Fruit fly (Drosophila melanogaster) whole organism, embryonic: ENCODE results near the gene Ilp6.

Experiments
- Awh ChIP-seq: fragments of 200-800 bp; sonication (Bioruptor generic); IDR thresholded peaks from 2 replicates; pipeline ENCODE4, ENCODE4 v1.3.6; 2022; ENCODE audit warnings: missing biosample characterization, missing genetic modification characterization
- Bdp1 ChIP-seq: fragments of 200-800 bp; sonication (Bioruptor generic); optimal IDR thresholded peaks from 3 replicates; lab custom pipeline; 2016; ENCODE audit warnings: missing biosample characterization, missing genetic modification characterization
- Bteb2 ChIP-seq: fragments of 200-800 bp; sonication (Bioruptor generic); optimal IDR thresholded peaks from 2 replicates; lab custom pipeline; 2016; ENCODE audit warnings: missing biosample characterization, missing genetic modification characterization
- CG11560 ChIP-seq: fragments of 200-800 bp; sonication (Bioruptor generic); IDR thresholded peaks from 3 replicates; pipeline ENCODE4 v1.3.6; 2022; ENCODE audit warnings: missing biosample characterization, missing genetic modification characterization
- CG12299 ChIP-seq: fragments of 200-800 bp; sonication (Bioruptor generic); optimal IDR thresholded peaks from 2 replicates; lab custom pipeline; 2018; ENCODE audit warnings: missing biosample characterization, mild to moderate bottlenecking, missing genetic modification characterization
- CG15514 ChIP-seq: fragments of 200-800 bp; sonication (Bioruptor generic); optimal IDR thresholded peaks from 3 replicates; lab custom pipeline; 2017; ENCODE audit warnings: missing biosample characterization, missing genetic modification characterization, mild to moderate bottlenecking, moderate library complexity, missing genetic modification reagents
- CG1603 ChIP-seq: fragments of 200-800 bp; sonication (Bioruptor generic); optimal IDR thresholded peaks from 2 replicates; lab custom pipeline; 2019; ENCODE audit warnings: missing biosample characterization, mild to moderate bottlenecking, missing genetic modification characterization, moderate library complexity
- CG17328 ChIP-seq: fragments of 200-800 bp; sonication (Bioruptor generic); IDR thresholded peaks from 2 replicates; pipeline ENCODE4 v1.3.6; 2022; ENCODE audit warnings: missing biosample characterization, missing genetic modification characterization
- CG17361 ChIP-seq: fragments of 200-800 bp; sonication (Bioruptor generic); IDR thresholded peaks from 3 replicates; pipeline ENCODE4 v1.3.6; 2022; ENCODE audit warnings: missing biosample characterization, missing genetic modification characterization
- CG17385 ChIP-seq: fragments of 200-800 bp; sonication (Bioruptor generic); optimal IDR thresholded peaks from 3 replicates; lab custom pipeline; 2018; ENCODE audit warnings: missing biosample characterization, mild to moderate bottlenecking, missing genetic modification characterization
- CG17829 ChIP-seq: fragments of 200-800 bp; optimal IDR thresholded peaks from 2 replicates; lab custom pipeline; 2019; ENCODE audit warnings: missing biosample characterization, mild to moderate bottlenecking, missing genetic modification characterization, moderate library complexity
- CG1832 ChIP-seq: fragments of 200-800 bp; sonication (Bioruptor generic); optimal IDR thresholded peaks from 2 replicates; lab custom pipeline; 2017; ENCODE audit warnings: missing biosample characterization, mild to moderate bottlenecking, missing genetic modification characterization, inconsistent platforms
- CG18764 ChIP-seq: fragments of 200-800 bp; sonication (Bioruptor generic); optimal IDR thresholded peaks from 3 replicates; lab custom pipeline; 2016; ENCODE audit warnings: missing biosample characterization, missing genetic modification characterization
- CG2116 ChIP-seq: fragments of 200-800 bp; sonication (Bioruptor generic); optimal IDR thresholded peaks from 3 replicates; lab custom pipeline; 2018; ENCODE audit warnings: missing biosample characterization, mild to moderate bottlenecking, missing genetic modification characterization
- CG30431 ChIP-seq: fragments of 200-800 bp; sonication (Bioruptor generic); optimal IDR thresholded peaks from 2 replicates; lab custom pipeline; 2017; ENCODE audit warnings: missing biosample characterization, missing genetic modification characterization
- CG42726 ChIP-seq: fragments of 200-800 bp; sonication (Bioruptor generic); IDR thresholded peaks from 2 replicates; pipeline ENCODE4 v1.3.6; 2022; ENCODE audit warnings: missing biosample characterization, missing genetic modification characterization; ENCODE audit not compliant: partially characterized antibody
- CG4404 ChIP-seq: fragments of 200-800 bp; sonication (Bioruptor generic); IDR thresholded peaks from 2 replicates; pipeline ENCODE4 v1.3.6; 2022; ENCODE audit warnings: missing biosample characterization, missing genetic modification characterization
- CG4424 ChIP-seq: fragments of 200-800 bp; sonication (Bioruptor generic); optimal IDR thresholded peaks from 3 replicates; lab custom pipeline; 2016; ENCODE audit warnings: missing biosample characterization, missing genetic modification characterization
- CG7928 ChIP-seq: fragments of 200-800 bp; sonication (Bioruptor generic); optimal IDR thresholded peaks from 2 replicates; lab custom pipeline; 2017; ENCODE audit warnings: missing biosample characterization, mild to moderate bottlenecking, missing genetic modification characterization
- CG8359 ChIP-seq: fragments of 200-800 bp; sonication (Bioruptor generic); optimal IDR thresholded peaks from 2 replicates; lab custom pipeline; 2017; ENCODE audit warnings: missing biosample characterization, mild to moderate bottlenecking, missing genetic modification characterization, borderline replicate concordance
- CG9932 ChIP-seq: fragments of 200-800 bp; sonication (Bioruptor generic); IDR thresholded peaks from 2 replicates; pipeline ENCODE4 v1.3.6; 2022; ENCODE audit warnings: missing biosample characterization, missing genetic modification characterization
- CoRest ChIP-seq: fragments of 200-800 bp; sonication (Bioruptor generic); optimal IDR thresholded peaks from 3 replicates; lab custom pipeline; 2018; ENCODE audit warnings: missing biosample characterization, mild to moderate bottlenecking, missing genetic modification characterization, moderate library complexity
- Dbx ChIP-seq: fragments of 200-800 bp; sonication (Bioruptor generic); IDR thresholded peaks from 3 replicates; pipeline ENCODE4 v1.3.6; 2022; ENCODE audit warnings: missing biosample characterization, missing genetic modification characterization
- Gsc ChIP-seq: fragments of 200-800 bp; sonication (Bioruptor generic); IDR thresholded peaks from 2 replicates; pipeline ENCODE4 v1.3.6; 2022; ENCODE audit warnings: missing biosample characterization, missing genetic modification characterization
- HLH4C ChIP-seq: fragments of 200-800 bp; sonication (Bioruptor generic); IDR thresholded peaks from 3 replicates; pipeline ENCODE4 v1.3.6; 2022; ENCODE audit warnings: missing biosample characterization, missing genetic modification characterization; ENCODE audit not compliant: partially characterized antibody
- Kr ChIP-seq: fragments of 200-800 bp; sonication (Bioruptor generic); optimal IDR thresholded peaks from 2 replicates; lab custom pipeline; 2017; ENCODE audit warnings: missing biosample characterization, mild to moderate bottlenecking, missing genetic modification characterization
- Med ChIP-seq: fragments of 200-800 bp; sonication (Bioruptor generic); peaks from one replicate; lab custom pipeline; 2016; ENCODE audit warnings: missing biosample characterization, missing genetic modification characterization, mild to moderate bottlenecking, inconsistent platforms, moderate library complexity
- Tbp ChIP-seq: fragments of >200 bp; optimal IDR thresholded peaks from 2 replicates; lab custom pipeline; 2018; ENCODE audit warnings: missing biosample characterization, missing genetic modification characterization
- Xbp1 ChIP-seq: fragments of 200-800 bp; sonication (Bioruptor generic); optimal IDR thresholded peaks from 3 replicates; lab custom pipeline; 2016; ENCODE audit warnings: missing biosample characterization, mild to moderate bottlenecking, missing genetic modification characterization
- ab ChIP-seq: fragments of 200-800 bp; sonication (Bioruptor generic); optimal IDR thresholded peaks from 2 replicates; lab custom pipeline; 2016; ENCODE audit warnings: missing biosample characterization, missing genetic modification characterization
- bab2 ChIP-seq: fragments of 200-800 bp; sonication (Bioruptor generic); optimal IDR thresholded peaks from 2 replicates; lab custom pipeline; 2016; ENCODE audit warnings: missing biosample characterization, missing genetic modification characterization
- bowl ChIP-seq: fragments of 200-800 bp; sonication (Bioruptor generic); IDR thresholded peaks from 2 replicates; pipeline ENCODE4 v1.3.6; 2022; ENCODE audit warnings: missing biosample characterization, missing genetic modification characterization
- cas ChIP-seq: fragments of 200-800 bp; sonication (Bioruptor generic); IDR thresholded peaks from 2 replicates; pipeline ENCODE4 v1.3.6; 2022; ENCODE audit warnings: missing biosample characterization, missing genetic modification characterization
- chif ChIP-seq, 2 experiments: fragments of 200-800 bp; sonication (Bioruptor generic); optimal IDR thresholded peaks; 3 replicates each; lab custom pipeline; 2016; ENCODE audit warnings: missing biosample characterization in 2 of 2, missing genetic modification characterization in 2 of 2
- crc ChIP-seq: fragments of 200-800 bp; sonication (Bioruptor generic); optimal IDR thresholded peaks from 2 replicates; lab custom pipeline; 2016; ENCODE audit warnings: missing biosample characterization, missing genetic modification characterization
- emc ChIP-seq: fragments of 200-800 bp; sonication (Bioruptor generic); optimal IDR thresholded peaks from 2 replicates; lab custom pipeline; 2016; ENCODE audit warnings: missing biosample characterization, missing genetic modification characterization
- gcm2 ChIP-seq: fragments of 200-800 bp; sonication (Bioruptor generic); optimal IDR thresholded peaks from 2 replicates; lab custom pipeline; 2016; ENCODE audit warnings: missing biosample characterization, missing genetic modification characterization
- gt ChIP-seq: fragments of 200-800 bp; sonication (Bioruptor generic); IDR thresholded peaks from 2 replicates; pipeline ENCODE4 v1.3.6; 2022; ENCODE audit warnings: missing biosample characterization, missing genetic modification characterization
- lbe ChIP-seq: fragments of 200-800 bp; sonication (Bioruptor generic); optimal IDR thresholded peaks from 2 replicates; lab custom pipeline; 2016; ENCODE audit warnings: missing biosample characterization, mild to moderate bottlenecking, missing genetic modification characterization
- otp ChIP-seq: fragments of 200-800 bp; sonication (Bioruptor generic); IDR thresholded peaks from 3 replicates; pipeline ENCODE4, ENCODE4 v1.3.6; 2022; ENCODE audit warnings: missing biosample characterization, missing genetic modification characterization
- pita ChIP-seq: fragments of 200-800 bp; sonication (Bioruptor generic); optimal IDR thresholded peaks from 2 replicates; lab custom pipeline; 2017; ENCODE audit warnings: missing biosample characterization, mild to moderate bottlenecking, missing genetic modification characterization
- pum ChIP-seq: fragments of 200-800 bp; sonication (Bioruptor generic); optimal IDR thresholded peaks from 2 replicates; lab custom pipeline; 2016; ENCODE audit warnings: missing biosample characterization, missing genetic modification characterization
- run ChIP-seq: fragments of 200-800 bp; sonication (Bioruptor generic); optimal IDR thresholded peaks from 3 replicates; lab custom pipeline; 2018; ENCODE audit warnings: missing biosample characterization, mild to moderate bottlenecking, missing genetic modification characterization
- sc ChIP-seq, 3 experiments: fragments of >200 bp in 2 of 3; fragments of 200-800 bp in 1 of 3; sonication (Bioruptor generic) in 1 of 3; optimal IDR thresholded peaks; 2 replicates in 2 of 3; 3 replicates in 1 of 3; lab custom pipeline; 2017; ENCODE audit warnings: mild to moderate bottlenecking in 1 of 3, missing biosample characterization in 1 of 3, missing genetic modification characterization in 1 of 3, missing genetic modification reagents in 1 of 3
- slou ChIP-seq: fragments of 200-800 bp; sonication (Bioruptor generic); optimal IDR thresholded peaks from 3 replicates; lab custom pipeline; 2016; ENCODE audit warnings: missing biosample characterization, missing genetic modification characterization
- so ChIP-seq: fragments of 200-800 bp; sonication (Bioruptor generic); IDR thresholded peaks from 3 replicates; pipeline ENCODE4 v1.3.6; 2022; ENCODE audit warnings: missing biosample characterization, missing genetic modification characterization
- stwl ChIP-seq: fragments of 200-800 bp; sonication (Bioruptor generic); optimal IDR thresholded peaks from 3 replicates; lab custom pipeline; 2018; ENCODE audit warnings: missing biosample characterization, mild to moderate bottlenecking, missing genetic modification characterization, moderate library complexity
- zen2 ChIP-seq: fragments of 200-800 bp; sonication (Bioruptor generic); IDR thresholded peaks from 3 replicates; pipeline ENCODE4 v1.3.6; 2022; ENCODE audit warnings: missing biosample characterization, missing genetic modification characterization; ENCODE audit not compliant: partially characterized antibody

The Ilp6 gene

DNA sequence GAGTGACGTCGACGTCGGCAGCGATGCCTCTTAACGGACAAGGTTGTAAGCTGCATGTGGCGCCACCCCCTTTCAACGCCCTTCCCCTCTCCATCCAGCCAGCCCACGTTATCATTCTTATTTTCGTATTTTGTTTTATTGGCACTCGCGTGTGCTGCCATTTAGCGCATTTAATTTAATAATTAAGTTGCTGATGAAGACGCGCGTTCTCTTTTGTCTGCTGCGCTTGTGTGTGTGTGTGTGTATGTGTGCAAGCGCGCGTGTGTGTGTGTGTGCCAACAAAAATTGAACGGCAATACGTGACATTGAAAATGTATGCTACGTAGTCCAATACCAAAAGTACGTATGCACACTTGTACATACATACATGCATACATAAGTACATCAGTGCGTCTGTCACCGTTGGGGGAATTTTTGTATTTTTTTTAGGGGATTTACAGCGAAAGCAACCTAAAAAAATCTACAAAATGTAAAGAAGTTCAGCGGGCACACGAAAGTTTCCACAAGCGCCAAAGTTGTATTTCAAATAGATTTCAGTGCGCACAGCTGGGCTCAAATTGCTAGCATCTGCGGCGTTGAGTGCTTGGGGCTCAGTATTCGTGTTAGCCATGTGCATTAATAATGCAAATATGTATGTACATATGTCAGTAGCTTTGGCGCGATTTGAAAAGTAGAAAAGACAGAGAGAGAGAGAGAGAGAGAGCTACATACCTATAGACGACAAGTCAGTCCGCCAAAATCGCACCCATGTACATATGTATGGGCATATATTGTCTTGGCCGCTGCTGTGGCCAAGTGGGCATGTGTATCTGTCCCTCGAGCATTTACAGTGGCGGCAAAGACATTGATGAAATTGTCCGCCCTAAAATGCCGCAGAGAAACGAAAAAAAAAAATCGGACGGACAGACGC lies 32.6 kb downstream of the Ilp6 start (continued):
- peak; percentile 51 for TF ChIP-seq ab
- no peak for TF ChIP-seq Tbp (GFP tag; lab: Kevin White, UChicago)
- no peak for TF ChIP-seq CG1832
- TF ChIP-seq CG18764 (GFP tag; lab: Kevin White, UChicago): peak; percentile 71
- peak; percentile 84 for TF ChIP-seq CG17829 (tag; lab: Kevin White, UChicago)
- TF ChIP-seq Med (GFP tag; lab: Kevin White, UChicago): peak; percentile 98
- peak; percentile 55 for TF ChIP-seq Bteb2 (GFP tag; lab: Kevin White, UChicago)
- TF ChIP-seq CG17361: peak; percentile 89
- TF ChIP-seq CG1603 (tag; lab: Kevin White, UChicago): peak; percentile 90
- peak; percentile 54; the same call in 1 of the 2 replicates for TF ChIP-seq bowl (GFP tag; lab: Robert Waterston, UW)
- peak; percentile 78; the same call in 1 of the 2 replicates for TF ChIP-seq CG17328
- no peak for TF ChIP-seq sc (optimal IDR thresholded peaks at IDR 0.05; lab: Kevin White, UChicago)
- peak; percentile 69 for TF ChIP-seq sc (GFP tag; optimal IDR thresholded peaks at IDR 0.05; lab: Kevin White, UChicago)
- peak; percentile 62 for TF ChIP-seq CG15514 (GFP tag; lab: Kevin White, UChicago)
- peak; percentile 73 for TF ChIP-seq crc (GFP tag; lab: Kevin White, UChicago)
- TF ChIP-seq so: peak; percentile 69; the same call in 1 of the 3 replicates
- TF ChIP-seq CG12299 (tag; lab: Kevin White, UChicago): peak; percentile 53
- peak; percentile 49 for TF ChIP-seq CG2116
- peak; percentile 43 for TF ChIP-seq emc (GFP tag; lab: Kevin White, UChicago)
- TF ChIP-seq CG9932 (GFP tag; lab: Robert Waterston, UW): peak; percentile 68
- TF ChIP-seq slou (GFP tag; lab: Kevin White, UChicago): peak; percentile 18
- TF ChIP-seq pum (GFP tag; lab: Kevin White, UChicago): peak; percentile 76
- TF ChIP-seq Bdp1: peak; percentile 71
- peak; percentile 84 for TF ChIP-seq CoRest (tag; lab: Kevin White, UChicago)
- TF ChIP-seq Kr (GFP tag; lab: Kevin White, UChicago): no peak
- peak; percentile 79 for TF ChIP-seq CG30431 (GFP tag; lab: Kevin White, UChicago)
- no peak for TF ChIP-seq lbe (GFP tag; lab: Kevin White, UChicago)
- peak; percentile 81 for TF ChIP-seq CG17385 (GFP tag; lab: Kevin White, UChicago)
- peak; percentile 77 for TF ChIP-seq Dbx
- TF ChIP-seq cas (GFP tag; lab: Robert Waterston, UW): no peak
- TF ChIP-seq Xbp1 (GFP tag; lab: Kevin White, UChicago): peak; percentile 77
- peak; percentile 67 for TF ChIP-seq CG8359 (GFP tag; lab: Kevin White, UChicago)
- TF ChIP-seq chif (GFP tag; optimal IDR thresholded peaks at IDR 0.05; lab: Kevin White, UChicago): peak; percentile 78 to 86
- peak; percentile 85 for TF ChIP-seq Awh (GFP tag; lab: Robert Waterston, UW)
- TF ChIP-seq run (tag; lab: Kevin White, UChicago): peak; percentile 64
- TF ChIP-seq CG11560 (tag; lab: Robert Waterston, UW): peak; percentile 66
- TF ChIP-seq Gsc: peak; percentile 71
- TF ChIP-seq stwl (tag; lab: Kevin White, UChicago): no peak
- no peak for TF ChIP-seq pita (GFP tag; lab: Kevin White, UChicago)
- TF ChIP-seq CG42726 (GFP tag; lab: Robert Waterston, UW): no peak
- peak; percentile 74 for TF ChIP-seq gt (GFP tag; lab: Robert Waterston, UW)
- TF ChIP-seq CG7928 (GFP tag; lab: Kevin White, UChicago): peak; percentile 20
- TF ChIP-seq CG4424: peak; percentile 79
- no peak for TF ChIP-seq zen2
- TF ChIP-seq otp (GFP tag; lab: Robert Waterston, UW): peak; percentile 65; the same call in 1 of the 3 replicates
- peak; percentile 45 for TF ChIP-seq gcm2 (GFP tag; lab: Kevin White, UChicago)
- TF ChIP-seq CG4404: peak; percentile 68
- no peak for TF ChIP-seq HLH4C (GFP tag; lab: Robert Waterston, UW)
- peak; percentile 81 for TF ChIP-seq bab2 (GFP tag; lab: Kevin White, UChicago)
